Fruit fly (Drosophila melanogaster) whole organism, wandering third instar larva: Measurements from ENCODE around the gene Mettl14.

Experiments
- Dfd ChIP-seq: fragments of >200 bp; optimal IDR thresholded peaks from 2 replicates; lab custom pipeline; 2017; ENCODE audit warnings: missing biosample characterization, missing genetic modification characterization
- h ChIP-seq: fragments of 200-800 bp; sonication (Bioruptor generic); optimal IDR thresholded peaks from 3 replicates; lab custom pipeline; 2016; ENCODE audit warnings: missing biosample characterization, mild to moderate bottlenecking, missing genetic modification characterization
- jim ChIP-seq: fragments of 175-275, 200-325 bp; sonication (Bioruptor generic); optimal IDR thresholded peaks from 2 replicates; lab custom pipeline; 2016; ENCODE audit warnings: missing biosample characterization, mild to moderate bottlenecking, missing genetic modification characterization

DNA sequence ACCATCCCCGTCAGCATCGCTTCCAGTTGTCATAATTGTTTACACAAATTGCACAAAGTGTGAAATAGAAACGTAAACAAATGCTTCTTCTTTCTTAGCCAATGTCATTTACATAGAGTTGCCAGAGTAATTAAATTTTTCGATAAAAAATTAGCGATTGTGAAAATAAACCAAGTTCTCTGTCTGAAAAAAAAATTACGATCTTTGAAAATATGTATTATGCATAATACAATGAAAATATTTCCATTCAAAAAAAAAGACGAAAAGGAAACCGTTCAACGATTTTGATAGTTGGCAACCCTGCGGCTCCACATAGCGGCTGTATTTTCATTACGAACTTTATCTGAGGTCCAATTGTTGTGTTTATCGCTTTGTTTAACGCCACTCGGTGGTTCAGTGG lies 2.9 kb downstream of the Mettl14 start, which contains the start of the genes CG7810 and CG7806:
- TF ChIP-seq jim: no peak
- peak; percentile 93 for TF ChIP-seq h
- TF ChIP-seq Dfd (GFP tag; lab: Kevin White, UChicago): no peak
